Worm (Caenorhabditis elegans): ENCODE results near the gene M04G7.1.

DNA sequence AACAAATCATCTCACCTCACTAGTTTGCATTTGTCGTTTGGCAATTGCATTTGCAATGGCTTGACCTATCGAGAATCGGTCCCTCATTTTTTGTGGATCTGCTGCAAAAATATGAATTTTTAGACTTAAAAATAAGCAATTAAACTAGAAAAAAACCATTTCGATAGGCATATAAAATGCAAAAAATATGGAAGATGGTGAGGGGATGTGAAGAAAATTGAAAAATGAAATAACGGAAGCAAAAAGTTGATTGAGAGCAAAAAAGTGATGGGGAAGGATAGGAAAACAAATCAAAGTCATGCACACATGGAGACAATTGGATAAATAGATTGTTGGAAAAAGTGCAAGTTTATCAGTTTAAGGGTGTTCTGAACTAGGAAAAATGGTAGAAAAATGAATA, 25.5 kb downstream of the M04G7.1 start, which contains the start of gene npr-37:
- no peak for TF ChIP-seq hnd-1 (tag; optimal IDR thresholded peaks at IDR 0.05)
- no peak for TF ChIP-seq ama-1 (optimal IDR thresholded peaks at IDR 0.05)
- TF ChIP-seq F13C5.2 (tag; optimal IDR thresholded peaks at IDR 0.05): no peak
- TF ChIP-seq flt-1 (GFP tag; IDR thresholded peaks at IDR 0.05): no peak
- no peak for TF ChIP-seq sea-1 (GFP tag; conservative IDR thresholded peaks at IDR 0.05)
- TF ChIP-seq ceh-36 (tag; optimal IDR thresholded peaks at IDR 0.05): no peak
- no peak for TF ChIP-seq pes-1 (GFP tag; IDR thresholded peaks at IDR 0.05)
- TF ChIP-seq ets-7 (tag; optimal IDR thresholded peaks at IDR 0.05): no peak
- no peak for TF ChIP-seq tbx-37 (GFP tag; conservative IDR thresholded peaks at IDR 0.05)
- TF ChIP-seq hmbx-1 (tag; optimal IDR thresholded peaks at IDR 0.05): no peak
- TF ChIP-seq hmg-4 (GFP tag; optimal IDR thresholded peaks at IDR 0.05): no peak
- TF ChIP-seq tbx-11 (GFP tag; IDR thresholded peaks at IDR 0.05): no peak
